Worm (Caenorhabditis elegans): ENCODE data around the gene Y37H2A.11.

DNA sequence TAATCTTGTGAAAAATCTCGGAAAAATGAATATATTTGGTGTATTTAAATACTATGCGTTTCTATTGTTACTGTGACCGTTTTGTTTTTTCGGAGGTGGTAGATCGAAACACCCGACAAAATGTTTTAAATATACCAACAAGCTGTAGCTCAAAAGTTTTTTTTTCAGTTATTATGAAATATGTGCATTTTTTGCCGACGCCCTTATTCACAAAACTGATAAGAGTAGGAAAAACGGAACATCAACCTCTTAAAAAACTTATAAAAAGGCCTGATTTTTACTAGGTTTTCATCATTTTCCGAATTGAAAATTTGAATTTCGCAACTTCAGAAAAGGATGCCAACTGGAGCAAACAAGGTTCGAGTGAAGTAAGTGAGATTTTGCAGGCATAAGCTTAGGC, 2.2 kb downstream of the Y37H2A.11 start, which contains the start of gene Y37H2A.14:
- TF ChIP-seq him-1 (tag; optimal IDR thresholded peaks at IDR 0.05) (no peak), dao-5 (tag; optimal IDR thresholded peaks at IDR 0.05) (no peak)

Measured in whole organism, L4/young adult.